Worm (Caenorhabditis elegans) whole organism, late embryonic: ENCODE results near the gene tmem-24.

ENCODE experiments used
- ama-1 ChIP-seq: fragments of 150-350 bp; optimal IDR thresholded peaks from 2 replicates; lab custom pipeline; 2014
- dve-1 ChIP-seq: sonication (generic microtip); optimal IDR thresholded peaks from 2 replicates; lab custom pipeline; 2017; ENCODE audit warnings: antibody characterized with exemption, mild to moderate bottlenecking, missing genetic modification characterization, missing compliant biosample characterization
- fkh-10 ChIP-seq: fragments of 150-350 bp; optimal IDR thresholded peaks from 2 replicates; lab custom pipeline; 2014; ENCODE audit warnings: missing biosample characterization, missing genetic modification reagents, missing genetic modification characterization
- nhr-11 ChIP-seq: fragments of 150-350 bp; optimal IDR thresholded peaks from 2 replicates; lab custom pipeline; 2014; ENCODE audit warnings: missing biosample characterization, missing genetic modification characterization
- sox-4 ChIP-seq: sonication (generic microtip); optimal IDR thresholded peaks from 2 replicates; lab custom pipeline; 2017; ENCODE audit warnings: mild to moderate bottlenecking, missing genetic modification characterization, inconsistent platforms, missing compliant biosample characterization
- unc-55 ChIP-seq: sonication (generic microtip); optimal IDR thresholded peaks from 2 replicates; lab custom pipeline; 2017; ENCODE audit warnings: missing biosample characterization, missing genetic modification reagents, missing genetic modification characterization

- TF ChIP-seq nhr-11 (no peak), sox-4 (no peak), dve-1 (no peak), unc-55 (GFP tag; lab: Kevin White, UChicago) (no peak), fkh-10 (GFP tag; lab: Kevin White, UChicago) (no peak), ama-1 (lab: Kevin White, UChicago) (no peak)
These were observed 11.3 kb upstream of the tmem-24 start, which contains the start of gene R11G1.7 for ce11 chrX:3655972-3656371.
